Worm (Caenorhabditis elegans): ENCODE results near the gene zipt-7.1.
"Not testable (repeated sequence)": the region's sequence is repeated elsewhere in the genome, so short reads cannot be mapped to it uniquely, and the experiment has no call there.

The zipt-7.1 gene

ce11 chrIV:17285263-17285662, 2.7 kb downstream of the zipt-7.1 start (continued):
- peak; percentile 53 for TF ChIP-seq xbp-1 (tag; optimal IDR thresholded peaks at IDR 0.05)
- peak; percentile 29 for TF ChIP-seq tbx-2 (tag; optimal IDR thresholded peaks at IDR 0.05)
- TF ChIP-seq snu-23 (GFP tag; optimal IDR thresholded peaks at IDR 0.05), result peak; percentile 11

DNA sequence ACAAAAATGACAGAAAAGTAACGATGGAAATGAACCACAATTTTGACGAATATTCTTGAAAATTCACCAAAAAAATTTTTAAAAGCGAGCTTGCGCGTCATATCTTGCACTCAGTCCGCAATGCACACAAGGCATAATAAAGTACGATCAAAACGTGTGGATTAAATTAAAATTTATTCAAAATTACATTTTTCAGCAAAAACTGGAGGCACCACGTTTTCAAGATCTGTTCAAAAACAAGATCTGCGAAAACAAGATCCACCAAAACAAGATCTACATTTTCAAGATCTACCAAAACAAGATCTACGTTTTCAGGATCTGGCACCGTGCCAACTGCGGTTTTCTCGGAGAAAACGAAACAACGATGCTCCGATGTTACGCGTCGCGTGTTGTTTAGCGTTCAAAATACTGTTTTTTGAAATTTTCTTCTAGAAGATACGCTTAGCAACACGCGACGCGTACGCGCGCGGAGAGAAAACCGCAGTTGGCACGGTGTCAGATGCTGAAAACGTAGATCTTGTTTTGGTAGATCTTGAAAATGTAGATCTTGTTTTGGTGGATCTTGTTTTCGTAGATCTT, 3.3 kb downstream of the zipt-7.1 start:
- peak in 1 of 2 experiments; percentile 23 for TF ChIP-seq efl-1 (optimal IDR thresholded peaks at IDR 0.05)
- not testable (repeated sequence) for TF ChIP-seq efl-1 (GFP tag; optimal IDR thresholded peaks at IDR 0.05 in 1 of 2)
- peak; percentile 3 for TF ChIP-seq F16B12.6 (tag; optimal IDR thresholded peaks at IDR 0.05)

DNA sequence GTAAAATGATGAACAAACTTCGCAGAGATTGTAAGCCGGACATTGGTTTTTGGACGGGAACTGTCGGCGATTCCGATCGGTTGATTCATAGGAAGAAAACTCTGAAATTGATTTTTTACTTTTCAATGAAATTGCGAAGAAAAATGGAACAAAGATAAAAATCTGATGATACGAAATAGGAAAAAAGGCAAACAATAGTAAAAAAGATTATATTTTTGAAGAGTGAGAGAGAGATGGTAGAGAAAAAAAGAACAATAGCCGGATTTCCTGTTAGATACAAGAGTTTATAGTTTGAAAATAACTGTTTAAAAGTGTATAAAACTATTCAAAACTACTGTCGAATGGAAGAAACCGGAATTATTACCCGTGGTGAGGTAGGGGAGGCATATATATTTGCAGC, 3.8 kb downstream of the zipt-7.1 start, which contains the start of gene nra-1:
TSS of gene nra-1 (minus strand) at position 101 of the 400 bp plus-strand sequence.
- TF ChIP-seq dsc-1 (tag; optimal IDR thresholded peaks at IDR 0.05) (no peak), fkh-8 (tag; optimal IDR thresholded peaks at IDR 0.05) (no peak), ceh-63 (GFP tag; optimal IDR thresholded peaks at IDR 0.05) (no peak), fkh-4 (tag; optimal IDR thresholded peaks at IDR 0.05; ENCODE audit: borderline replicate concordance) (no peak), snpc-4 (tag; optimal IDR thresholded peaks at IDR 0.05) (no peak), mdl-1 (tag; optimal IDR thresholded peaks at IDR 0.05) (no peak), unc-130 (tag; optimal IDR thresholded peaks at IDR 0.05) (no peak), elt-2 (tag; optimal IDR thresholded peaks at IDR 0.05) (no peak), alr-1 (tag; optimal IDR thresholded peaks at IDR 0.05; ENCODE audit: borderline replicate concordance) (no peak)

ce11 chrIV:17281060-17282021, 6.6 kb downstream of the zipt-7.1 start:
- TF ChIP-seq blmp-1 (tag; optimal IDR thresholded peaks at IDR 0.05) (no peak), Y116A8C.19 (tag; optimal IDR thresholded peaks at IDR 0.05; ENCODE audit: borderline replicate concordance) (no peak), nhr-237 (tag; optimal IDR thresholded peaks at IDR 0.05) (no peak), elt-2 (tag; optimal IDR thresholded peaks at IDR 0.05) (peak; percentile 59), ceh-82 (tag; optimal IDR thresholded peaks at IDR 0.05) (no peak), nhr-71 (tag; optimal IDR thresholded peaks at IDR 0.05) (peak; percentile 82), mdl-1 (tag; optimal IDR thresholded peaks at IDR 0.05) (no peak), aly-2 (tag; optimal IDR thresholded peaks at IDR 0.05) (peak; percentile 100), alr-1 (tag; optimal IDR thresholded peaks at IDR 0.05; ENCODE audit: borderline replicate concordance) (no peak), lsy-2 (tag; optimal IDR thresholded peaks at IDR 0.05) (peak; percentile 68 to 75), egl-13 (tag; optimal IDR thresholded peaks at IDR 0.05) (peak; percentile 11), sup-37 (GFP tag; optimal IDR thresholded peaks at IDR 0.05) (no peak), nhr-20 (tag; optimal IDR thresholded peaks at IDR 0.05) (peak; percentile 70), C04F5.9 (tag; optimal IDR thresholded peaks at IDR 0.05) (no peak), nhr-76 (tag; optimal IDR thresholded peaks at IDR 0.05) (no peak), xbp-1 (tag; optimal IDR thresholded peaks at IDR 0.05) (peak; percentile 57), pqm-1 (tag; optimal IDR thresholded peaks at IDR 0.05) (no peak), zag-1 (tag; optimal IDR thresholded peaks at IDR 0.05) (no peak), pag-3 (tag; optimal IDR thresholded peaks at IDR 0.05; ENCODE audit: borderline replicate concordance, insufficient read depth) (peak; percentile 25), jun-1 (tag; optimal IDR thresholded peaks at IDR 0.05) (no peak), unc-62 (GFP tag; optimal IDR thresholded peaks at IDR 0.05) (no peak), pax-3 (tag; optimal IDR thresholded peaks at IDR 0.05) (no peak), swsn-7 (tag; optimal IDR thresholded peaks at IDR 0.05) (peak; percentile 72), ets-5 (GFP tag; IDR thresholded peaks at IDR 0.05) (no peak), dsc-1 (tag; optimal IDR thresholded peaks at IDR 0.05) (peak; percentile 60), isw-1 (GFP tag; IDR thresholded peaks at IDR 0.05) (no peak), lir-3 (tag; optimal IDR thresholded peaks at IDR 0.05; ENCODE audit: poor library complexity) (peak; percentile 10), egl-27 (tag; optimal IDR thresholded peaks at IDR 0.05) (no peak), unc-98 (GFP tag; IDR thresholded peaks at IDR 0.05) (no peak), nhr-90 (tag; optimal IDR thresholded peaks at IDR 0.05; ENCODE audit: poor library complexity) (peak; percentile 62), fkh-8 (tag; optimal IDR thresholded peaks at IDR 0.05) (peak; percentile 65), hlh-4 (tag; optimal IDR thresholded peaks at IDR 0.05) (no peak), dpl-1 (GFP tag; optimal IDR thresholded peaks at IDR 0.05) (peak in 2 of 3 experiments; percentile 22 to 28), aha-1 (tag; optimal IDR thresholded peaks at IDR 0.05) (peak; percentile 29)
